Worm (Caenorhabditis elegans): ENCODE results near the gene srw-103.

- TF ChIP-seq nhr-12 (tag; optimal IDR thresholded peaks at IDR 0.05) = no peak
- no peak for TF ChIP-seq lin-39 (tag; optimal IDR thresholded peaks at IDR 0.05)
- TF ChIP-seq egl-27 (tag; optimal IDR thresholded peaks at IDR 0.05) = no peak
- no peak for TF ChIP-seq fos-1 (tag; optimal IDR thresholded peaks at IDR 0.05)
- TF ChIP-seq snpc-4 (tag; optimal IDR thresholded peaks at IDR 0.05) = no peak
- TF ChIP-seq nhr-11 (tag; optimal IDR thresholded peaks at IDR 0.05) = no peak
- no peak for TF ChIP-seq ceh-82 (tag; optimal IDR thresholded peaks at IDR 0.05)
Observed at ce11 chrV:1734569-1734968, 17.6 kb downstream of the srw-103 start, which contains the start of gene str-160.

Data from whole organism, L2 larva.